Worm (Caenorhabditis elegans): Measurements from ENCODE around the gene nfx-1.

nfx-1 gene

DNA sequence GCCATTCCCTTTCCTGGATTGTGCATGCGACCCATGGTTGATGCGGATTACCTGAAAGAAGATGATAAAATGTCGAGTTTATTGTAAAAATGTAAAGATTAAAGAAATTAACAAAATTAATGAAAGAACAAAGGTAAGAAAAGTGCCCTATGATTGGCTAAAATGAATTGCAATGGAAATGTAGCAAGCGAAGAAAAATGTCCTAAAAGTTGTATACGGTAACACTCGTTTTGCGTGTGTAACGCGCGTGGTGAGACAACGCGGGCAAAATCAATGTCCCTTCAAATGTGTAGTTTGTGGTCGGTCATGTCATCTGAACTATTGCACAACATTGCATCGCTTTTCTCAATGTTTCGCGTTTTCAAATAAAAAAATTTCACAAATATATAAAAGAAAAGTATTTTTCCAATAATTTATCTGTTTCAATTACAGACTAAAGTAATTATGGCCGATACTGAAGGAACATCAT, at the start of gene nfx-1, which contains the start of gene rps-13:
Gene nfx-1, plus strand, starts transcription at position 433 of the 469 bp plus-strand sequence.
Gene rps-13, minus strand, starts transcription at position 51 of the 469 bp plus-strand sequence.
- TF ChIP-seq unc-62 (GFP tag; optimal IDR thresholded peaks at IDR 0.05): no peak

DNA sequence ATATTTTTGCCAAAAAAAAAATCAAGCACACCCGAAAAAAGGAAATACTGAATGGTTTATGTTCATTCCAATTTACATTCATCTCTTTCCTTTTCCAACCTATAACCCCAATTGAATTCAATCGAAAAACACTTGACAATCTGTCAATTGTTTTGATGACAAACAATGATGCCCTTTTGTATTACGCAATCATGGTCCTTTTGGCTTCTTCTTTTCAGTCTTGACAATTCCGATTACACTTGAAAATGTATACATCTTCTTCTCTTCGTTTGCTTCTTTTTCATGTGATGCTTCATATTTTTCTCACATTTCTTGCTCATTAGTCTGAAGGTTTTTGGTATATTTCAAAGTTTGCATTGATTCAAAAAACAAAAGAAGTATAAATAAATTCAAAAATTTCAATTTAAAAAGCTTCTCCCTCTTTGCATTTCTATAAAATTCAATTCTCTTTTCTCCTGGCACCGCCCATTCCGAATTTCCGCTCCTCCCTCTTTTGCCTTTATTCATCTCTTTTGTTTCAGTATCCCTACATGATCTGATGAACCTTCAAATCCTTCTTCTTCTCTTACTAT, 43.9 kb upstream of the nfx-1 start, which contains the start of gene C56G2.4:
Gene C56G2.4, plus strand, starts transcription at position 522 of the 572 bp plus-strand sequence.
- no peak for TF ChIP-seq unc-62 (GFP tag; optimal IDR thresholded peaks at IDR 0.05)

DNA sequence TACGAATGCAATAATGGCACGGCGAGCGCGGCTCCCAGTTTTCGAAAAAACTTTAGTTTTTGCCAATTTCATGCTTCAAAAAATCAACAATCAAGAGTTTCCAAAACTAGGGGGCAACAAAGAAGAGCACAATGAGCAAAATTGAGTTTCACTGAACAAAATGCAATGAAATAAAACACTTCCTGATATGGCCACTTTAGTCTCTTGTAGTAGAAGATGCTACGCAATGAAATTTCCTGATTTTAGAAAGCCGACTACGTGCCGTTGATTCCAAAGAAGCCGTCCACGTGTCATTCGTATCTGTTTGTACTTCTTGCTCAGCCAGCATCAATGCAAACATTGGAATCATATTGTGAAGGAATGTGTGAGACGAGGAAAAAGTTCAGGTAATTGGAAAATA, 40.8 kb upstream of the nfx-1 start:
- no peak for TF ChIP-seq unc-62 (GFP tag; optimal IDR thresholded peaks at IDR 0.05)

DNA sequence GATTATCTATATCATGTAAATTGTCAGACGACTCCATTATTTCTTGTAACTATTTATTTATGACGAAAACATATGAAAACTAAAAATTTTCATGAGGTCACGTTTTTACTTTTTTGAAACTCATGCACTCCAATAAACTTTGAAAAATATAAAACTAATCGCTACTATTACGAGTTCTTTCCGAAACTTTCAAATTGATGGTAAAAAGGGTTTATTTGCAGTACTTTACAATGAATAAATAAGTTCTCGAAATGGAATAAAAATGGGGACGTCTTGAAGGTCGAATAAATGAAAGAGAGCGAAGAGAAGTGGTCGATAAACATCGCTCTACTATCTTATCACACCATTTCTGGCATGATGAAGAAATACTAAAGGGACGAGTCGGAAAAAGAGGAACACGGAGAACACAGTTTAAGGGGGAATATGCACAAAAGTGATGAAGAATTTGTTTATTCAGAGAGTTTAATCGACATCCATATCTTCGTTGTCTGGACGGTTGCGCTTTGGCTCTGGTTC, 35.2 kb upstream of the nfx-1 start, which contains the start of gene let-767:
Gene let-767, minus strand, starts transcription at position 51 of the 516 bp plus-strand sequence.
- TF ChIP-seq unc-62 (GFP tag; optimal IDR thresholded peaks at IDR 0.05): no peak

DNA sequence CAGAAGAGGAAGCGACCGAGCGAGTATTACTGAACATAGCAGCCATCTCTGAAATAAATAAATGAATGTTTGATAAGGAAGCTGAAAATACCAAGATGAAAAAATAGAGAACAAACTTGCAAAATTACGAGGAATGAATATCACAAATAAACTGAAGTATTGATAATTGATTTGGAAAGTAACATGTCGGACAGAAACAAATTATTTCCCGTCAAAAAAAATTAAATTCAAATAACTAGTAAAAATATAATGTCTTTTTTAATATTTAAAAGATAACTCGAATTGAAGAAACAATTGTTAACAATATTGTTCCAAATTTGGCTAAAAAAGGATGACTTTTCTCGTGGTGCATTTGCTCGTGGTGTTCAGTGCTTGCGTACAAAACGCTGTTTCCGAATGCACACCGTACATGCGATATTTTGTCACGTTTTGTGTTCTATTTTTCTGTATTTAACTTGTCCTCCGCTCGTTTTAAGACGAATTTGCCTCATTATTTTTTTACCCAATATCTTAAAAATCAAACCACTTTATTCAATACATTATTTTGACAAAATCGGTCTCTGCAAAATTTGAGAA, 33.2 kb upstream of the nfx-1 start, which contains the start of gene rpn-13:
Gene rpn-13, minus strand, starts transcription at position 51 of the 576 bp plus-strand sequence.
- TF ChIP-seq unc-62 (GFP tag; optimal IDR thresholded peaks at IDR 0.05): no peak

DNA sequence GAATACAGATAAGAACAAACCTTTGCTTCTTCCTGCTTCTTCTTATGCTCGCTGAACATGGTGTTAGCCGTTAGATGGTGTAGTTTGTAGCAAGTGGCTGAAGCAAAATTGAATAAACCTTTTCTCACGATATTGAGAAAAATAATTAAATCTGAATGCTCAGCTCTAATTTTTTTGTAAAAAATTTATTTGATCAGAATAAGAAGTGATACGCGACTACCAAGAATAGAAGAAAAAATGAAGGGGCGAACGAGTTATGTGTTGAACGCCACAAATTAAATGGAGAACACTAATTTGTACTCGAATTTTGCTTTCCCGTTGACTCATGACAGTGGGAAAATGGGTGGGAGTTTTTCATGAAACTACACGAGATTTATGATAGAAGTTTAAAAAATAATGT, 31.9 kb upstream of the nfx-1 start, which contains the start of gene C56G2.9:
Gene C56G2.9, minus strand, starts transcription at position 101 of the 400 bp plus-strand sequence.
- no peak for TF ChIP-seq unc-62 (GFP tag; optimal IDR thresholded peaks at IDR 0.05)

DNA sequence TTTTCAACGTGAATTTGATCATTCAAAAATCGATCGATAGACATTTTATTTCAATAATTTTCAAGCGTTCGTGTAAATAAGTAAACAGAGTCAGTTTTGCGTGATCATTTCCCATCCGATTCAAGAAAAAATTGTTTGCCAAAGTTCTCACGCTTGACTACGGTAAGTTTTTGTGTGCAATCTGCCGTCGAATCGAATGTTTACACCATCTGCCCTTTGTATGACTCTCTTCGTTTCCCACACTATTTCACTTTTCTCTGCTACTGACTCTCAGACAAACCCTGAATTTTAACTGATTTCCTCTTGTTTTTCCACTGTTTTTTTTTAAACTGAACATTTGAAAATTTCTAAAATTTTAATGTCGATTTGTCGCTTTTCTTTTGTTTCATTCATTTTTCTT, 30.4 kb upstream of the nfx-1 start:
- TF ChIP-seq unc-62 (GFP tag; optimal IDR thresholded peaks at IDR 0.05): no peak

DNA sequence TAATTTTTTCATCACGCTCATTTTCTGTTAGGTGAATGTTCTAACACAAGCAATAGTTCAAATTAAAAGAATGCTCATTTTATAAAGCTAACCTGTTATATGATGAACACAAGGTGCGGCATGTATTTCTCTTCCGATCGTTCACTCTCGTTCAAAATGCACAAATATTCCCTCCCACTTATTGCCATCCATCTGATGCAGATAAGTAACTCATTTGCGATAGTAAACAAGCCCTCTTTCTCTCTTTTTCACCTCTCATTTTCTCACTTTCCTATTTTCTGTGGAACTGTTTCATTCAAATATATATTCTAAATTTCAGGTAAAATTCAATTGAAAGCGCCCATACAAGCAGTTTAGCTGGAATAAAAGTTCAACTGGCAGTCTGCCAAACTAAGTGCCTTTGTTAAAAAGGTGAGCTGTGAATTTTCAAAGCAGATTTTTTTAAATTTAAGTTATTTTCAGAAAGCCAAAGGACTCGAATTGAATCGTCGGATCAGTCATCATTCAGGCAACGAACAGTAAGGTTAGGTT, 29.1 kb upstream of the nfx-1 start, which contains the start of the genes trmt-10C.2 and C56G2.22:
Gene trmt-10C.2, plus strand, starts transcription at position 314 of the 531 bp plus-strand sequence.
Gene C56G2.22, plus strand, starts transcription at position 481 of the 531 bp plus-strand sequence.
- no peak for TF ChIP-seq unc-62 (GFP tag; optimal IDR thresholded peaks at IDR 0.05)

DNA sequence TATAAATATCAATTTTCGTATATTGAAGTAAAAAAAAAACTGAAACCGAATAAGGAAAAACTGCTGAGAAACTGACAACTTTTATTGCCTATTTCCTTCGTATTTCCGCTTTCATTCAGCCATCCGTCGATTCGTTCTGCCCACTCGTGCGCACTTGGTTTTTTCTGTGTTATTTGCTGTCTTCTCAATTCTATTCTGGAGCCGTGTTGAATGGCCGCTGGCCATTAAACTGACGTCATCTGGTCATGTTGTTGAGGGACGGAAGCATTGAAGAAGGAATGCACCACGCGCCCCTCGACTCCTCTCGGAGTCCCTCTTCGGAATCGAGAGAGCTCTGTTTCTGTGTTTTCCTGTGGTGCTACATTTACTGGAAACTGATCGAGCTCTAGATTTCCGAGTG, 26.6 kb upstream of the nfx-1 start:
- TF ChIP-seq unc-62 (GFP tag; optimal IDR thresholded peaks at IDR 0.05): no peak

DNA sequence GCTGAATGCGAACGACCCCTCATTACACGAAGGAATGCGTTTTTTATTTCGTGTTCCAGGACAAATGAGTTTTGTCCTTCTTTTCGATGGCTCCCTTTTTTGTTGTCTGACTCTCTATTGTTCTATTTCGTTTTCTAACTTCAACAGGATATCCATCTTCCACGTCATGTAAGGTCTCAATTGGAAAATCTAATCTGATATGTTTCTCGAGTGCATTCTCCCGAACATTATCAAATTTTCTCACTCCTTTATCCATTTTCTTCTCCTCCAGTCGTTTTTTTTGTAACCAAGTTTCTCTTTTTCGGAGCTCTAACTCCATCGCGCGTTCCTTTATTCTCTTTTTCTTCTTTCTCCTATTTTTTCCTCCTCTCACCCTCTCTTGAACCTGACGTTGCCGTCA, 24.8 kb upstream of the nfx-1 start:
- no peak for TF ChIP-seq unc-62 (GFP tag; optimal IDR thresholded peaks at IDR 0.05)

DNA sequence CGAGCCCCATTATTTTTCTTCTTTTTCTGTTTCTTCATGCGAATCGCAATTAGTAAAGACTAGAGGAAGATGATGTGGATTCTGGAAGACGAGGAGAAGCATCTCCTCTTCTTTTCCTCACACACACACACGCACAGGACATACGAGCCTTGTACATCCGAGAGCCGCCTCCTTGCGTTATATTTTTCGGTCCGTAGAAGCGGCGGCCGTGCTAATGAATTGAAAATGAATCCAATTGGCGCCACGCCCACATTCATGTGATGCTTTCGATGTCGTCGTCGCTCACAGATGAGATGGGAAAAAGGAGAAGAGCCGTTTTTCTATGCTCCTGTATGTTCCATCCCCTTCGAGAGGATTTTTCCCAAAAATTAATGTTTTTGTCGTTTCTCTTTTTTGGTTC, 23.7 kb upstream of the nfx-1 start:
- TF ChIP-seq unc-62 (GFP tag; optimal IDR thresholded peaks at IDR 0.05): no peak

DNA sequence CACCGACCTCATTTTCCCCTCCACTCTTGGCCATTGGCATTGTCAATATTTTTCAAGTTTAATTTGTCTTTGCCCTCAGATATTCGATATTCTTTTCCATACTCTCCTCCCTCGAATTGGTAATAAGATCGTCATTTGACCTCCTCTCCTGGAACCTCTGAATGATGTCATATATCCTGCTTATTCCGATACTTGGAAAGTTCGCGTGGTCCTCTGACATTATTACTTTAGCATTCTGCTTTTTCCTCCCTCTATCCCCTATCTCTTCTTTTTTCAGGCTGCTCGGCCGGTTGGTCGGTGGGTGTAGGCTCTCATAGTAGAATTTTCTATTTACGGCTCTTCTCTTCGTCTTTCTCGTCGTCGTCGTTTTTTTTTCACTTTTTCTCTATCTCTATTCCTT, 22.7 kb upstream of the nfx-1 start:
- no peak for TF ChIP-seq unc-62 (GFP tag; optimal IDR thresholded peaks at IDR 0.05)

DNA sequence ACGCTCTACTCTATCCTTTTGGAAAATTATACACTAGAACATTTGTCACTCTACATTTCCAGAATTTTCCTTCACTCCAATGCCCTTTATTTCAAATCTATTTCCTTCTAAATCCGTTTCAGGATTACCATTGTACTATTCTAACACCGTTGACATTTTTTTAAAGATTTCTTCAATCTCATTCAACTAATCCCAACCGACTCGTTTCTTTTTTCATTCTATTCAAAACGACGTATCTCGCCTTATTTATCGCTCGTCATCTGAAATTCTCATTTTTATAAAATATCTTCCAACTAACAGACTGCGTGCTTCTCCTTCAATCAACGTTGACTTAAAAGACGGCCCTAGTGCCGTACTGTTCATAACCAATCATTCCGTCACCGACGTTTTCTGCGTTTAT, 22.1 kb upstream of the nfx-1 start, which contains the start of gene akap-1:
Gene akap-1, plus strand, starts transcription at position 301 of the 400 bp plus-strand sequence.
- TF ChIP-seq unc-62 (GFP tag; optimal IDR thresholded peaks at IDR 0.05): no peak

DNA sequence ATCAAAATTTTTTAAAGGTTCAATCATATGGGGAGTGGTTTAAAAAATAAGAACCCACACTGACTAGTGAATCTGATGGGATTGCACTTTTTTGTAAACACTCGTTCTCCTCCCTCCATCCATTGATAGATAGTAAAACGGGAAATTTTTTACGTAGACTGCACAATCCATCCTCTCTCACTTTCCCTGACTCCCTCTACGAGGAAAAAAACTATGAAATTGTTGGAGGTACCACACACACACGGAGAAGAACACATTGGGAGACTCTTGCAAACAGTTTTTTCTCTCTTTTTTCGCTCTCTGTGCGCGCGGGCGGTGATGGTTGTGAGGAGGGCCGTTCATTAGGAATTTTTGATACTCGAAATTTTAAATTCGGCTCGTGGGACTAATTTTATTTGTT, 19.8 kb upstream of the nfx-1 start:
- no peak for TF ChIP-seq unc-62 (GFP tag; optimal IDR thresholded peaks at IDR 0.05)

DNA sequence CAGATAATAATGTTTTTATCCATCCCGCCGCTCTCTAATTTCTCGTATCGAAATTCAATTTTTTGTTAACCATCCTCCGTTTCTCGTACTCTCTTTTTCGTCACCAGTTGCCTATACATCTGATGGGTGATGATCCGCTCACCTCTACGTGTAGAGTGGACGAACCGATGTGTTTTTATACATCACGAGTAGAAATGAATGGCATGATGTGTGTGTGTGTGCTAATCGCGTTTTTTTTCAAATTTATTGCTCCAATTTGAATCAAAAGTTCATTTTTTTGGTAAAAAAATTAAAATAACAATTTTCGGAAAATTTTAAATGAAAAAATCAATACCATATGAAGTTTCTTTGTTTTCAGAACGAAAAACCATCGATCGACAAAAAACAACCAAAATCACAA, 19.2 kb upstream of the nfx-1 start:
- no peak for TF ChIP-seq unc-62 (GFP tag; optimal IDR thresholded peaks at IDR 0.05)

DNA sequence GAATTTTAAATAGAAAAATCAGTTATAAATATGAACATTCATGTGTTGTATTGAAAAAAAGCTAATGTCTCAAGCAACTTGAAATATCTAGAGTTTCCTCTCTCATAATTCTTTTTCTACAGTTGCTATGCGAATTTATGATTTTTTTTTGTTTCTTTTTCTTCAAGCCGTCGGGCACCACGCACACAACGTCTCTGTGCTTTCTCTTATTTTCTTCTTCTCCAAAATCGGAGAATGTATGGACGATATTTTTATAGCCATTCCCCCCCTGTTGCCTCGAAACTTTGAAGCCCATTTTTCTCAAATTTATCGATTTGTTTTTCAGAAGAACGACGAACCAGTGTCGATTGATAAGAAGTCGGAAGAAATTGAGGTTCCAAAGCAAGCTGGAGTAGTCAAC, 18.4 kb upstream of the nfx-1 start:
- no peak for TF ChIP-seq unc-62 (GFP tag; optimal IDR thresholded peaks at IDR 0.05)
